Fruit fly (Drosophila melanogaster) whole organism, wandering third instar larva: ENCODE measurements around the gene Der-2.

ENCODE experiments used
- Abd-B ChIP-seq: fragments of >200 bp; optimal IDR thresholded peaks from 2 replicates; lab custom pipeline; 2017; ENCODE audit warnings: missing biosample characterization, missing genetic modification characterization
- CG9705 ChIP-seq: fragments of 200-800 bp; sonication (Bioruptor generic); optimal IDR thresholded peaks from 2 replicates; lab custom pipeline; 2018; ENCODE audit warnings: missing biosample characterization, mild to moderate bottlenecking, missing genetic modification characterization
- HLH106 ChIP-seq: fragments of 200-800 bp; optimal IDR thresholded peaks from 3 replicates; lab custom pipeline; 2019; ENCODE audit warnings: missing biosample characterization, mild to moderate bottlenecking, missing genetic modification characterization, moderate library complexity
- Myc ChIP-seq: fragments of >200 bp; optimal IDR thresholded peaks from 2 replicates; lab custom pipeline; 2017
- br ChIP-seq: fragments of 200-800 bp; sonication (Bioruptor generic); optimal IDR thresholded peaks from 2 replicates; lab custom pipeline; 2016; ENCODE audit warnings: missing biosample characterization, missing genetic modification characterization
- ey ChIP-seq: fragments of 200-800 bp; sonication (Bioruptor generic); optimal IDR thresholded peaks from 2 replicates; lab custom pipeline; 2016; ENCODE audit warnings: missing biosample characterization, missing genetic modification characterization
- foxo ChIP-seq, 2 experiments: fragments of 200-800 bp; sonication (Bioruptor generic); optimal IDR thresholded peaks; 2 replicates in 1 of 2; 3 replicates in 1 of 2; lab custom pipeline; 2016 to 2017; ENCODE audit warnings: missing biosample characterization in 2 of 2, missing genetic modification characterization in 2 of 2
- fru ChIP-seq: fragments of 200-800 bp; sonication (Bioruptor generic); optimal IDR thresholded peaks from 3 replicates; lab custom pipeline; 2016; ENCODE audit warnings: missing biosample characterization, mild to moderate bottlenecking, missing genetic modification characterization
- pan ChIP-seq: fragments of >200 bp; optimal IDR thresholded peaks from 2 replicates; lab custom pipeline; 2017
- psq ChIP-seq: fragments of 200-800 bp; sonication (Bioruptor generic); optimal IDR thresholded peaks from 3 replicates; lab custom pipeline; 2017; ENCODE audit warnings: missing biosample characterization, mild to moderate bottlenecking, missing genetic modification characterization, moderate library complexity
- sage ChIP-seq: fragments of 200-800 bp; sonication (Bioruptor generic); optimal IDR thresholded peaks from 2 replicates; lab custom pipeline; 2016; ENCODE audit warnings: missing biosample characterization, mild to moderate bottlenecking, missing genetic modification characterization
- usp ChIP-seq: fragments of >200 bp; optimal IDR thresholded peaks from 2 replicates; lab custom pipeline; 2017; ENCODE audit warnings: missing biosample characterization, missing genetic modification characterization

DNA sequence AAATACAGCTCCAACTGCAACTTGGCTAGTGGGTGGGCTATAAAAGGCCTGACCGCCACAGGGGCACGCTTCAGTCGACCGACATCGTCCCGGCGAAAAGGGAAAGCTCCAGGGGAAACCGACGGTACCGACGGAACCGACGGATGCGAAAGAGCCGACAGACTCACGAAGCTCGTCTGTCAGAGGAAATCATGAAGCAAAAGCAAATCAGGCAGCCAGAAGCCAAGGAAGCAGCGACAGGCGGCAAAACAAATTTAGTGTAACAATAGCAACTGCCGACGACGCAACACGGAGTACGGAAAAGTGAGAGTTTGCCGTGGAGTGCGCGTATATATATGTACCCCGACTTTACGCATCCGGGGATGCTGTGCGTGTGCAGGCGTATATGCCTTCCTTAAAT, 7.0 kb downstream of the Der-2 start, which contains the start of gene Gyc89Db:
- TF ChIP-seq CG9705 (GFP tag; lab: Kevin White, UChicago) (no peak), br (GFP tag; lab: Kevin White, UChicago) (no peak), Abd-B (no peak), fru (no peak), foxo (GFP tag; optimal IDR thresholded peaks at IDR 0.05; lab: Kevin White, UChicago) (no peak), pan (lab: Kevin White, UChicago) (no peak), sage (GFP tag; lab: Kevin White, UChicago) (no peak), psq (GFP tag; lab: Kevin White, UChicago) (no peak), Myc (no peak), HLH106 (tag; lab: Kevin White, UChicago) (no peak), usp (no peak), ey (GFP tag; lab: Kevin White, UChicago) (no peak)
